Worm (Caenorhabditis elegans): ENCODE measurements around the gene glr-2.
A peak's percentile ranks its signal among the peaks of the same experiment; 100 is the strongest.

- TF ChIP-seq unc-62 (GFP tag; optimal IDR thresholded peaks at IDR 0.05) (no peak), pha-4 (tag; optimal IDR thresholded peaks at IDR 0.05) (no peak), dpl-1 (GFP tag; optimal IDR thresholded peaks at IDR 0.05) (peak; percentile 95), gei-17 (GFP tag; optimal IDR thresholded peaks at IDR 0.05) (no peak), Y53F4B.3 (GFP tag; IDR thresholded peaks at IDR 0.05) (no peak), attf-3 (GFP tag; conservative IDR thresholded peaks at IDR 0.05) (peak; percentile 24; the same call in 1 of the 2 replicates), ama-1 (optimal IDR thresholded peaks at IDR 0.05) (no peak), ama-1 (GFP tag; optimal IDR thresholded peaks at IDR 0.05) (peak in 1 of 2 experiments; percentile 7), egl-44 (GFP tag; IDR thresholded peaks at IDR 0.05) (no peak), him-1 (tag; optimal IDR thresholded peaks at IDR 0.05) (peak; percentile 62), lsl-1 (GFP tag; optimal IDR thresholded peaks at IDR 0.05) (peak; percentile 88), unc-130 (GFP tag; optimal IDR thresholded peaks at IDR 0.05) (peak; percentile 94)
Measured at ce11 chrIII:7103940-7104440, 40.8 kb downstream of the glr-2 start, which contains the start of gene cpg-2.
